Fruit fly (Drosophila melanogaster) whole organism, wandering third instar larva: ENCODE results near the gene Ythdc1.
A peak's percentile ranks its signal among the peaks of the same experiment; 100 is the strongest.

Experiments used
- CG32264 ChIP-seq: fragments of 200-800 bp; sonication (Bioruptor generic); optimal IDR thresholded peaks from 2 replicates; lab custom pipeline; 2016; ENCODE audit warnings: missing biosample characterization, missing genetic modification characterization
- CG9705 ChIP-seq: fragments of 200-800 bp; sonication (Bioruptor generic); optimal IDR thresholded peaks from 2 replicates; lab custom pipeline; 2018; ENCODE audit warnings: missing biosample characterization, mild to moderate bottlenecking, missing genetic modification characterization
- Dfd ChIP-seq: fragments of >200 bp; optimal IDR thresholded peaks from 2 replicates; lab custom pipeline; 2017; ENCODE audit warnings: missing biosample characterization, missing genetic modification characterization
- Dif ChIP-seq: fragments of 200-275, 200-300 bp; sonication (Bioruptor generic); optimal IDR thresholded peaks from 2 replicates; lab custom pipeline; 2018; ENCODE audit warnings: missing biosample characterization, missing genetic modification characterization; ENCODE audit not compliant: partially characterized antibody
- HLH106 ChIP-seq: fragments of 200-800 bp; optimal IDR thresholded peaks from 3 replicates; lab custom pipeline; 2019; ENCODE audit warnings: missing biosample characterization, mild to moderate bottlenecking, missing genetic modification characterization, moderate library complexity
- Hr78 ChIP-seq: fragments of >200 bp; optimal IDR thresholded peaks from 2 replicates; lab custom pipeline; 2017; ENCODE audit warnings: missing biosample characterization, missing genetic modification characterization
- Hr83 ChIP-seq: fragments of 200-300 bp; sonication (Bioruptor generic); optimal IDR thresholded peaks from 2 replicates; lab custom pipeline; 2016; ENCODE audit warnings: missing biosample characterization, mild to moderate bottlenecking, missing genetic modification characterization, moderate library complexity; ENCODE audit not compliant: poor library complexity, severe bottlenecking
- Mio ChIP-seq: sonication (Bioruptor generic); optimal IDR thresholded peaks from 2 replicates; lab custom pipeline; 2016; ENCODE audit warnings: missing biosample characterization, missing genetic modification characterization
- Myc ChIP-seq: fragments of >200 bp; optimal IDR thresholded peaks from 2 replicates; lab custom pipeline; 2017
- OdsH ChIP-seq: fragments of 200-800 bp; sonication (Bioruptor generic); optimal IDR thresholded peaks from 2 replicates; lab custom pipeline; 2016; ENCODE audit warnings: missing biosample characterization, mild to moderate bottlenecking, missing genetic modification characterization
- Rel ChIP-seq, 2 experiments: fragments of 200-800 bp; sonication (Bioruptor generic) in 1 of 2; optimal IDR thresholded peaks; 2 replicates in 1 of 2; 3 replicates in 1 of 2; lab custom pipeline; 2016 to 2019; ENCODE audit warnings: mild to moderate bottlenecking in 2 of 2, missing biosample characterization in 2 of 2, missing genetic modification characterization in 2 of 2, moderate library complexity in 1 of 2
- Sp1 ChIP-seq: fragments of 200-800 bp; sonication (Bioruptor generic); optimal IDR thresholded peaks from 3 replicates; lab custom pipeline; 2019; ENCODE audit warnings: missing biosample characterization, mild to moderate bottlenecking, missing genetic modification characterization, moderate library complexity
- Vsx2 ChIP-seq: fragments of 200-300, 225-300 bp; sonication (Bioruptor generic); optimal IDR thresholded peaks from 2 replicates; lab custom pipeline; 2018; ENCODE audit warnings: missing biosample characterization, missing genetic modification characterization; ENCODE audit not compliant: partially characterized antibody
- brk ChIP-seq: fragments of 200-800 bp; sonication (Bioruptor generic); optimal IDR thresholded peaks from 2 replicates; lab custom pipeline; 2016; ENCODE audit warnings: missing biosample characterization, mild to moderate bottlenecking, missing genetic modification characterization
- dl ChIP-seq, 2 experiments: fragments of 175-275, 200-275 bp in 1 of 2; fragments of 200-275 bp in 1 of 2; sonication (Bioruptor generic); optimal IDR thresholded peaks; lab custom pipeline; 2018; ENCODE audit warnings: mild to moderate bottlenecking in 2 of 2, missing biosample characterization in 2 of 2, missing genetic modification characterization in 2 of 2, moderate library complexity in 2 of 2; ENCODE audit not compliant: partially characterized antibody in 2 of 2, insufficient read depth in 1 of 2
- dmrt93B ChIP-seq: fragments of 200-800 bp; sonication (Bioruptor generic); optimal IDR thresholded peaks from 2 replicates; lab custom pipeline; 2018; ENCODE audit warnings: missing biosample characterization, mild to moderate bottlenecking, missing genetic modification characterization
- ey ChIP-seq: fragments of 200-800 bp; sonication (Bioruptor generic); optimal IDR thresholded peaks from 2 replicates; lab custom pipeline; 2016; ENCODE audit warnings: missing biosample characterization, missing genetic modification characterization
- h ChIP-seq: fragments of 200-800 bp; sonication (Bioruptor generic); optimal IDR thresholded peaks from 3 replicates; lab custom pipeline; 2016; ENCODE audit warnings: missing biosample characterization, mild to moderate bottlenecking, missing genetic modification characterization
- jim ChIP-seq: fragments of 175-275, 200-325 bp; sonication (Bioruptor generic); optimal IDR thresholded peaks from 2 replicates; lab custom pipeline; 2016; ENCODE audit warnings: missing biosample characterization, mild to moderate bottlenecking, missing genetic modification characterization
- psq ChIP-seq: fragments of 200-800 bp; sonication (Bioruptor generic); optimal IDR thresholded peaks from 3 replicates; lab custom pipeline; 2017; ENCODE audit warnings: missing biosample characterization, mild to moderate bottlenecking, missing genetic modification characterization, moderate library complexity
- rgr ChIP-seq: fragments of 200-800 bp; sonication (Bioruptor generic); optimal IDR thresholded peaks from 3 replicates; lab custom pipeline; 2016; ENCODE audit warnings: missing biosample characterization, mild to moderate bottlenecking, missing genetic modification characterization
- sage ChIP-seq: fragments of 200-800 bp; sonication (Bioruptor generic); optimal IDR thresholded peaks from 2 replicates; lab custom pipeline; 2016; ENCODE audit warnings: missing biosample characterization, mild to moderate bottlenecking, missing genetic modification characterization
- sv ChIP-seq: fragments of 200-800 bp; sonication (Bioruptor generic); optimal IDR thresholded peaks from 3 replicates; lab custom pipeline; 2016; ENCODE audit warnings: missing biosample characterization, missing genetic modification characterization
- usp ChIP-seq: fragments of >200 bp; optimal IDR thresholded peaks from 2 replicates; lab custom pipeline; 2017; ENCODE audit warnings: missing biosample characterization, missing genetic modification characterization
- woc ChIP-seq: sonication (Bioruptor generic); optimal IDR thresholded peaks from 2 replicates; lab custom pipeline; 2016; ENCODE audit warnings: missing biosample characterization, mild to moderate bottlenecking, missing genetic modification characterization

Ythdc1 gene

dm6 chr3L:3408796-3409625, 35.0 kb upstream of the Ythdc1 start:
- TF ChIP-seq Dfd (peak; percentile 80), sage (GFP tag; lab: Kevin White, UChicago) (no peak), brk (GFP tag; lab: Kevin White, UChicago) (no peak)
- TF ChIP-seq, all 38 proteins: peak for 1

DNA sequence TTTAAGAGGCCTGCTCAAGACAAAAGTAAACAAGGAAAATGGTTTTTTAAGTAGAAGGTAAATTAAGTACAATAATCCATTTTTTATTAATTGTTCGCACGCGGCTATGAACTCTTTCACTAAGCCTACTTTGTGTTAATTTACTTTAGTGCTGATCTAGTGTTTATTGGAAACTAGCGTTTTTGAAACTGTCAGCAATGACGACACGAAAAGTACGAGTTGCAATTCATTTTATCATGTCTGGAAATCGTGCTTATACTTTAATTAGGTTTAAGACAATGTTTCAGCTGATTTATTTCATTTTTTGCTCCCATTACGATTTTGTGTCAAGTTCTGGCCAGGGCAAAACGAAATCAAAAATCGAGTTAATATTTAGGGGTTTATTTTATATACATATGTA, 34.3 kb upstream of the Ythdc1 start:
- TF ChIP-seq Hr83 (GFP tag; lab: Kevin White, UChicago): no peak
- no peak for TF ChIP-seq Myc (lab: Kevin White, UChicago)
- TF ChIP-seq CG9705 (GFP tag; lab: Kevin White, UChicago): no peak
- no peak for TF ChIP-seq dmrt93B (GFP tag; lab: Kevin White, UChicago)
- TF ChIP-seq Dif: no peak
- no peak for TF ChIP-seq rgr (GFP tag; lab: Kevin White, UChicago)
- no peak for TF ChIP-seq dl (GFP tag; optimal IDR thresholded peaks at IDR 0.05; lab: Kevin White, UChicago; ENCODE audit: insufficient read depth in 1 of 2, partially characterized antibody in 2 of 2)
- TF ChIP-seq ey (GFP tag; lab: Kevin White, UChicago): no peak
- no peak for TF ChIP-seq OdsH (GFP tag; lab: Kevin White, UChicago)
- TF ChIP-seq HLH106 (tag; lab: Kevin White, UChicago): no peak
- TF ChIP-seq psq (GFP tag; lab: Kevin White, UChicago): no peak

DNA sequence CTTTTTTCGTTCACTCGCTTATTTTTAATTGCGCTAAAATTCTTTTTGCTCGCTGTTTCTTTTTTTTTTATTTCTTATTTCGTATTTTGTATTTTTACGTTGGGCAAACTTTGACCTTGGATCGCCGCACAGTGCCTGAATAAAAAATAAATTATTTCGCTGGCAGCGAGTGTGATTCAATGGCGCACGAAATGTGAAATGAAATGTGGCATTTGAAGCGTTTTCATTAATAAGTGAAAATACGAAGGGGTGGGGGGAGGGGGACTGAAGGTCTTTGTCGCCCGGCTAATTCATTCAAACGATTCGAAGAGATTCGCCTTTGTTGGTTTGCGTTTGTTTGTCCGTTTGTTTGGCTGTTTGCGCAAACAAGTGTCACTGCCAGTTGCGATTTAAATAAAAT, 33.5 kb upstream of the Ythdc1 start:
- no peak for TF ChIP-seq dmrt93B (GFP tag; lab: Kevin White, UChicago)
- no peak for TF ChIP-seq jim (GFP tag; lab: Kevin White, UChicago)
- TF ChIP-seq psq (GFP tag; lab: Kevin White, UChicago): peak; percentile 2

DNA sequence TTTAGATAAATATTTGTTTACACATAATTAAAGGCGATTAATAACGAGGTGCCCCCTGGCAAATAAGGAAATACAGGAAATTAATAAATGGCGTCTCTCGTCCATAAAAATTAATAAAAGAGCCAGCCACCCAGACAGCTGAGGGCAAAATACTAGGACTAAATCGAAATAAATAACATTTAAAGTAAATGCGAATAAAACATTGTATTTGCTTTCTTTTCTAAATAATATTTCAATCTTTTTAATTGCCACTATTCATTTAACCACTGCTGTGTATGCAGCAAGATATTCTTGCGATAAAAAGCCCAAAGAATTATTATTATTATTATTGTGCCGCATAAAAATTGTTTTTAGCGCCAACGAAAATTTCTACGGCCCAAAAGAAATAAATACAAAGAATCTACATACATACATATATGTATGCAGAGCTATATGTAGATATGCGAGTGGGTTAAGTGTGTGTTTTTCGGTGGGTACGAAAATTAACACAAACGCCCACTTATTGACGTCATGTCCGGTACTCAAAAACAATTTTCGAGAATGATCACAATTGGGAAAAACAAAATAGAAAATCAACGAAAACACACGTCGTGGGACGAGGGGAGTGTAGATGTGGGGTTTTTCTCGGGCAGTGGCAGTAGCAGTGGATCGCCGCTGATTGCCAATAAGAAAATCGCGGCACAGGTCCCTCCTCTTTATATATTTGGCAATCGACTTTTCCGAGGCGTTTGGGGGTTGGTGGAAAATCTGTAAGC, 32.5 kb upstream of the Ythdc1 start:
- TF ChIP-seq dmrt93B (GFP tag; lab: Kevin White, UChicago) (peak; percentile 9), psq (GFP tag; lab: Kevin White, UChicago) (peak; percentile 3), h (GFP tag; lab: Kevin White, UChicago) (peak; percentile 29), Rel (GFP tag; optimal IDR thresholded peaks at IDR 0.05; lab: Kevin White, UChicago) (no peak), Rel (tag; optimal IDR thresholded peaks at IDR 0.05; lab: Kevin White, UChicago) (peak; percentile 55), rgr (GFP tag; lab: Kevin White, UChicago) (peak; percentile 32), Myc (lab: Kevin White, UChicago) (no peak), HLH106 (tag; lab: Kevin White, UChicago) (peak; percentile 4), CG32264 (GFP tag; lab: Kevin White, UChicago) (no peak)
- TF ChIP-seq, all 38 proteins: peak for 6

- no peak for TF ChIP-seq Rel (GFP tag; optimal IDR thresholded peaks at IDR 0.05; lab: Kevin White, UChicago)
- peak; percentile 42 for TF ChIP-seq Rel (tag; optimal IDR thresholded peaks at IDR 0.05; lab: Kevin White, UChicago)
- no peak for TF ChIP-seq dmrt93B (GFP tag; lab: Kevin White, UChicago)
Observed at dm6 chr3L:3405592-3405991, 31.6 kb upstream of the Ythdc1 start.

DNA sequence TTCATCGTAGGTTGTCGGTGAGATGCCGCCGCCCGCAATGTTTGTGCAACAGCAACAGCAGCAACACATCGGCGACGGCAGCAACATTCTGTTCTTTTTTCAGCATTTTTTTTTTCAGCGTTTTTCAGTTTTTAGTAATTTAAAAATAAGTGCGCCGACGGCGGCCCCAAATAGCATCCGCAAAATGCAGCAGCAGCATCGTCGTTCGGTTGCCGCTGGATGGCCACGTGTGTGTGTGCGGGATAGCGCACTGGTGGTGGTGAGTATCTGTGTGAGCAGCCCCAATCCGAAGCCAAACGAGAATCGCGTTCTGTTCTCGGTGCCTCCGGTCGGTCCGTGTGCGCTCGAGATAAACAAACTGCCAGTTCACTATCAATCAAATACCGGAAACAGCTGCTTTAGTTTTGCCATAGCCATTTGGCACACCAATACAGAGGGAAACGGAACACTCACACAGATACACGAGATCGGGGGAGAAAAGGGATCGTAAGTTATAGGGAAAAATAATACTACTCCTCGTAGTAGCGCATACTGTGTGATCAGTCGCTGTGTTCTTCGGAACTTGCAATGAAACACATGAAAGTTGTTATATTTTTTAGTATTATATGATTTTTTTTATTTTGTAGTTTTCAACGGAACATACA, 26.7 kb upstream of the Ythdc1 start:
- TF ChIP-seq Myc (lab: Kevin White, UChicago): no peak
- TF ChIP-seq, all 38 proteins: peak for 0

DNA sequence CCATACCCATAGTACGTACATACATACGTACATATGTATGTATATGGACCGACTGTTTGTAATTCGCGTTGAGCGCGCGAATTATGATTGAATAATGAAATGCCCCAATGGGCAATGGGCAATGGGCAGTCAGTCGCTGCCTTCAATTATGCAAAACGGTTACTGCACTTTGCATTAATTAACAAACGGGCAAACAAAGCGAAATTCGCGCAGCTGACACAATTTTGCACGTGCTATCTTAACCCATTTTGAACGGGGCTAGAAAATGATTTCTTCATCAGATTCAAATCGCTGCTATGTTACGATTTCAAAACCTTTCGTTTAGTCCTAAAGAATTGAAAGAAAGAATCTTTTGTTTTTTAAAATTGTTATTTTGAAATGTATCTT, 25.9 kb upstream of the Ythdc1 start:
- TF ChIP-seq Hr78 (GFP tag; lab: Kevin White, UChicago) (no peak), usp (GFP tag; lab: Kevin White, UChicago) (no peak), OdsH (GFP tag; lab: Kevin White, UChicago) (no peak), woc (GFP tag; lab: Kevin White, UChicago) (no peak), Mio (GFP tag; lab: Kevin White, UChicago) (no peak), psq (GFP tag; lab: Kevin White, UChicago) (no peak), ey (GFP tag; lab: Kevin White, UChicago) (no peak), sv (no peak), Dfd (no peak), Sp1 (no peak), Vsx2 (no peak)
